Fruit fly (Drosophila melanogaster) whole organism, wandering third instar larva: Measurements from ENCODE around the gene CG14383.

ENCODE experiments used
- Abd-B ChIP-seq: fragments of >200 bp; optimal IDR thresholded peaks from 2 replicates; lab custom pipeline; 2017; ENCODE audit warnings: missing biosample characterization, missing genetic modification characterization
- CG32264 ChIP-seq: fragments of 200-800 bp; sonication (Bioruptor generic); optimal IDR thresholded peaks from 2 replicates; lab custom pipeline; 2016; ENCODE audit warnings: missing biosample characterization, missing genetic modification characterization
- CG9705 ChIP-seq: fragments of 200-800 bp; sonication (Bioruptor generic); optimal IDR thresholded peaks from 2 replicates; lab custom pipeline; 2018; ENCODE audit warnings: missing biosample characterization, mild to moderate bottlenecking, missing genetic modification characterization
- CrebA ChIP-seq: fragments of 200-800 bp; sonication (Bioruptor generic); optimal IDR thresholded peaks from 2 replicates; lab custom pipeline; 2016; ENCODE audit warnings: missing biosample characterization, mild to moderate bottlenecking, missing genetic modification characterization, borderline replicate concordance
- Dfd ChIP-seq: fragments of >200 bp; optimal IDR thresholded peaks from 2 replicates; lab custom pipeline; 2017; ENCODE audit warnings: missing biosample characterization, missing genetic modification characterization
- Dif ChIP-seq: fragments of 200-275, 200-300 bp; sonication (Bioruptor generic); optimal IDR thresholded peaks from 2 replicates; lab custom pipeline; 2018; ENCODE audit warnings: missing biosample characterization, missing genetic modification characterization; ENCODE audit not compliant: partially characterized antibody
- GATAd ChIP-seq: sonication (Bioruptor generic); optimal IDR thresholded peaks from 2 replicates; lab custom pipeline; 2016; ENCODE audit warnings: missing biosample characterization, missing genetic modification characterization
- HLH106 ChIP-seq: fragments of 200-800 bp; optimal IDR thresholded peaks from 3 replicates; lab custom pipeline; 2019; ENCODE audit warnings: missing biosample characterization, mild to moderate bottlenecking, missing genetic modification characterization, moderate library complexity
- Hnf4 ChIP-seq: fragments of 200-800 bp; sonication (Bioruptor generic); optimal IDR thresholded peaks from 2 replicates; lab custom pipeline; 2016; ENCODE audit warnings: missing biosample characterization, mild to moderate bottlenecking, missing genetic modification characterization
- Hr78 ChIP-seq: fragments of >200 bp; optimal IDR thresholded peaks from 2 replicates; lab custom pipeline; 2017; ENCODE audit warnings: missing biosample characterization, missing genetic modification characterization
- Hr83 ChIP-seq: fragments of 200-300 bp; sonication (Bioruptor generic); optimal IDR thresholded peaks from 2 replicates; lab custom pipeline; 2016; ENCODE audit warnings: missing biosample characterization, mild to moderate bottlenecking, missing genetic modification characterization, moderate library complexity; ENCODE audit not compliant: poor library complexity, severe bottlenecking
- Mio ChIP-seq: sonication (Bioruptor generic); optimal IDR thresholded peaks from 2 replicates; lab custom pipeline; 2016; ENCODE audit warnings: missing biosample characterization, missing genetic modification characterization
- Myc ChIP-seq: fragments of >200 bp; optimal IDR thresholded peaks from 2 replicates; lab custom pipeline; 2017
- N ChIP-seq: fragments of >200 bp; optimal IDR thresholded peaks from 2 replicates; lab custom pipeline; 2018; ENCODE audit warnings: missing biosample characterization, missing external identifiers, missing genetic modification characterization
- OdsH ChIP-seq: fragments of 200-800 bp; sonication (Bioruptor generic); optimal IDR thresholded peaks from 2 replicates; lab custom pipeline; 2016; ENCODE audit warnings: missing biosample characterization, mild to moderate bottlenecking, missing genetic modification characterization
- Rel ChIP-seq, 2 experiments: fragments of 200-800 bp; sonication (Bioruptor generic) in 1 of 2; optimal IDR thresholded peaks; 2 replicates in 1 of 2; 3 replicates in 1 of 2; lab custom pipeline; 2016 to 2019; ENCODE audit warnings: mild to moderate bottlenecking in 2 of 2, missing biosample characterization in 2 of 2, missing genetic modification characterization in 2 of 2, moderate library complexity in 1 of 2
- Sp1 ChIP-seq: fragments of 200-800 bp; sonication (Bioruptor generic); optimal IDR thresholded peaks from 3 replicates; lab custom pipeline; 2019; ENCODE audit warnings: missing biosample characterization, mild to moderate bottlenecking, missing genetic modification characterization, moderate library complexity
- Vsx2 ChIP-seq: fragments of 200-300, 225-300 bp; sonication (Bioruptor generic); optimal IDR thresholded peaks from 2 replicates; lab custom pipeline; 2018; ENCODE audit warnings: missing biosample characterization, missing genetic modification characterization; ENCODE audit not compliant: partially characterized antibody
- br ChIP-seq: fragments of 200-800 bp; sonication (Bioruptor generic); optimal IDR thresholded peaks from 2 replicates; lab custom pipeline; 2016; ENCODE audit warnings: missing biosample characterization, missing genetic modification characterization
- brk ChIP-seq: fragments of 200-800 bp; sonication (Bioruptor generic); optimal IDR thresholded peaks from 2 replicates; lab custom pipeline; 2016; ENCODE audit warnings: missing biosample characterization, mild to moderate bottlenecking, missing genetic modification characterization
- dl ChIP-seq, 2 experiments: fragments of 175-275, 200-275 bp in 1 of 2; fragments of 200-275 bp in 1 of 2; sonication (Bioruptor generic); optimal IDR thresholded peaks; lab custom pipeline; 2018; ENCODE audit warnings: mild to moderate bottlenecking in 2 of 2, missing biosample characterization in 2 of 2, missing genetic modification characterization in 2 of 2, moderate library complexity in 2 of 2; ENCODE audit not compliant: partially characterized antibody in 2 of 2, insufficient read depth in 1 of 2
- dmrt93B ChIP-seq: fragments of 200-800 bp; sonication (Bioruptor generic); optimal IDR thresholded peaks from 2 replicates; lab custom pipeline; 2018; ENCODE audit warnings: missing biosample characterization, mild to moderate bottlenecking, missing genetic modification characterization
- dsf ChIP-seq: sonication (Bioruptor generic); optimal IDR thresholded peaks from 2 replicates; lab custom pipeline; 2016; ENCODE audit warnings: missing biosample characterization, missing genetic modification characterization, borderline replicate concordance
- ey ChIP-seq: fragments of 200-800 bp; sonication (Bioruptor generic); optimal IDR thresholded peaks from 2 replicates; lab custom pipeline; 2016; ENCODE audit warnings: missing biosample characterization, missing genetic modification characterization
- foxo ChIP-seq, 2 experiments: fragments of 200-800 bp; sonication (Bioruptor generic); optimal IDR thresholded peaks; 2 replicates in 1 of 2; 3 replicates in 1 of 2; lab custom pipeline; 2016 to 2017; ENCODE audit warnings: missing biosample characterization in 2 of 2, missing genetic modification characterization in 2 of 2
- fru ChIP-seq: fragments of 200-800 bp; sonication (Bioruptor generic); optimal IDR thresholded peaks from 3 replicates; lab custom pipeline; 2016; ENCODE audit warnings: missing biosample characterization, mild to moderate bottlenecking, missing genetic modification characterization
- h ChIP-seq: fragments of 200-800 bp; sonication (Bioruptor generic); optimal IDR thresholded peaks from 3 replicates; lab custom pipeline; 2016; ENCODE audit warnings: missing biosample characterization, mild to moderate bottlenecking, missing genetic modification characterization
- jim ChIP-seq: fragments of 175-275, 200-325 bp; sonication (Bioruptor generic); optimal IDR thresholded peaks from 2 replicates; lab custom pipeline; 2016; ENCODE audit warnings: missing biosample characterization, mild to moderate bottlenecking, missing genetic modification characterization
- lola ChIP-seq: fragments of >200 bp; optimal IDR thresholded peaks from 2 replicates; lab custom pipeline; 2017; ENCODE audit warnings: missing biosample characterization, missing genetic modification characterization
- pan ChIP-seq: fragments of >200 bp; optimal IDR thresholded peaks from 2 replicates; lab custom pipeline; 2017
- psq ChIP-seq: fragments of 200-800 bp; sonication (Bioruptor generic); optimal IDR thresholded peaks from 3 replicates; lab custom pipeline; 2017; ENCODE audit warnings: missing biosample characterization, mild to moderate bottlenecking, missing genetic modification characterization, moderate library complexity
- sage ChIP-seq: fragments of 200-800 bp; sonication (Bioruptor generic); optimal IDR thresholded peaks from 2 replicates; lab custom pipeline; 2016; ENCODE audit warnings: missing biosample characterization, mild to moderate bottlenecking, missing genetic modification characterization
- sv ChIP-seq: fragments of 200-800 bp; sonication (Bioruptor generic); optimal IDR thresholded peaks from 3 replicates; lab custom pipeline; 2016; ENCODE audit warnings: missing biosample characterization, missing genetic modification characterization
- tai ChIP-seq: sonication (Bioruptor generic); optimal IDR thresholded peaks from 2 replicates; lab custom pipeline; 2016; ENCODE audit warnings: missing biosample characterization, missing genetic modification characterization
- usp ChIP-seq: fragments of >200 bp; optimal IDR thresholded peaks from 2 replicates; lab custom pipeline; 2017; ENCODE audit warnings: missing biosample characterization, missing genetic modification characterization
- woc ChIP-seq: sonication (Bioruptor generic); optimal IDR thresholded peaks from 2 replicates; lab custom pipeline; 2016; ENCODE audit warnings: missing biosample characterization, mild to moderate bottlenecking, missing genetic modification characterization

Gene CG14383

DNA sequence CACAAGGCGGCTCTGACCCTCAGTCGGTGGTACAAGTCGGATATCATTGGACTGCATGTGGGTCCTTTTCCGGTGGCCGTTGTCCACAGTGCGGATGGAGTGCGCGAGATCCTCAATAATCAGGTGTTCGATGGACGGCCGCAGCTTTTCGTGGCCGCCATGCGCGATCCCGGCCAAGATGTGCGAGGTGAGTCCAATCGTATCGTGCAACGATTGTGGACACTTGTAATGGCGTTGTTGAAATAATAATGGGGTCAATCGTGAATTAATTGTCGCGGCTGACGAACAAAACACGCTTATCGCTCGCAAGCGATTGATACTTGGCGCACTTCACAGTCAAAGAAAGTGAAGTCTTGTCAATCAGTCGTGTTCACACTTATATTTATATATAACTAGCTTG is 24.3 kb downstream of the CG14383 start:
- TF ChIP-seq h = peak; percentile 50
- no peak for TF ChIP-seq HLH106 (tag; lab: Kevin White, UChicago)

DNA sequence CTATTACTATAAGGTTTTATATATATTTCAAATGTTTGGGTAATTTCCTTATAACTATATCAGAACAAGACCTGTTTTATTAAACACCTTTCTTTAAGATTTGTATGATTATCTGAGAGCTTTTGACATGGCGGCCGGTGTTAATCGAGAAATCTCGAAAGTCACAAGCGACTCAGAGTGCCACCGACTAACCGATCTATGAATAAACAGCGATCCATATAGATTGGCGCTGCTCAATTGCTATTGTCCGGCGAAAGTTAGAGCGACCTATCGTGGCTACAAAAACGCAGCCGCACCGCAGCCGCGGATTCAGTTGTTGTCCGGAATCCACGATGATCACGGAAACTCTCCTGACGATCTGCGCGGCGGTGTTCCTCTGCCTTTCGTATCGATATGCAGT is 24.8 kb downstream of the CG14383 start, which contains the start of gene Cyp304a1:
TSS of gene Cyp304a1 (plus strand) at position 301 of the 400 bp plus-strand sequence.
- TF ChIP-seq Vsx2 (GFP tag; lab: Kevin White, UChicago) (no peak), dsf (GFP tag; lab: Kevin White, UChicago) (no peak), pan (lab: Kevin White, UChicago) (no peak), Mio (GFP tag; lab: Kevin White, UChicago) (no peak), woc (GFP tag; lab: Kevin White, UChicago) (no peak), Rel (GFP tag; optimal IDR thresholded peaks at IDR 0.05; lab: Kevin White, UChicago) (no peak), Rel (tag; optimal IDR thresholded peaks at IDR 0.05; lab: Kevin White, UChicago) (no peak), Dif (GFP tag; lab: Kevin White, UChicago) (no peak), h (no peak), usp (GFP tag; lab: Kevin White, UChicago) (no peak), br (no peak), GATAd (GFP tag; lab: Kevin White, UChicago) (no peak), CrebA (no peak), jim (GFP tag; lab: Kevin White, UChicago) (no peak), psq (GFP tag; lab: Kevin White, UChicago) (no peak)

- TF ChIP-seq lola (GFP tag; lab: Kevin White, UChicago) (no peak), Dif (GFP tag; lab: Kevin White, UChicago) (no peak), dmrt93B (GFP tag; lab: Kevin White, UChicago) (no peak), Dfd (no peak), tai (GFP tag; lab: Kevin White, UChicago) (no peak), fru (GFP tag; lab: Kevin White, UChicago) (no peak), jim (GFP tag; lab: Kevin White, UChicago) (no peak), dl (GFP tag; optimal IDR thresholded peaks at IDR 0.05; lab: Kevin White, UChicago; ENCODE audit: insufficient read depth in 1 of 2, partially characterized antibody in 2 of 2) (no peak), pan (lab: Kevin White, UChicago) (no peak), Mio (GFP tag; lab: Kevin White, UChicago) (no peak), Abd-B (GFP tag; lab: Kevin White, UChicago) (no peak), Myc (no peak), woc (GFP tag; lab: Kevin White, UChicago) (no peak), GATAd (GFP tag; lab: Kevin White, UChicago) (no peak), Sp1 (GFP tag; lab: Kevin White, UChicago) (no peak), OdsH (GFP tag; lab: Kevin White, UChicago) (no peak)
- TF ChIP-seq, all 38 proteins: peak for 0
These were observed 25.7 kb downstream of the CG14383 start for dm6 chr3R:12962612-12963011.

DNA sequence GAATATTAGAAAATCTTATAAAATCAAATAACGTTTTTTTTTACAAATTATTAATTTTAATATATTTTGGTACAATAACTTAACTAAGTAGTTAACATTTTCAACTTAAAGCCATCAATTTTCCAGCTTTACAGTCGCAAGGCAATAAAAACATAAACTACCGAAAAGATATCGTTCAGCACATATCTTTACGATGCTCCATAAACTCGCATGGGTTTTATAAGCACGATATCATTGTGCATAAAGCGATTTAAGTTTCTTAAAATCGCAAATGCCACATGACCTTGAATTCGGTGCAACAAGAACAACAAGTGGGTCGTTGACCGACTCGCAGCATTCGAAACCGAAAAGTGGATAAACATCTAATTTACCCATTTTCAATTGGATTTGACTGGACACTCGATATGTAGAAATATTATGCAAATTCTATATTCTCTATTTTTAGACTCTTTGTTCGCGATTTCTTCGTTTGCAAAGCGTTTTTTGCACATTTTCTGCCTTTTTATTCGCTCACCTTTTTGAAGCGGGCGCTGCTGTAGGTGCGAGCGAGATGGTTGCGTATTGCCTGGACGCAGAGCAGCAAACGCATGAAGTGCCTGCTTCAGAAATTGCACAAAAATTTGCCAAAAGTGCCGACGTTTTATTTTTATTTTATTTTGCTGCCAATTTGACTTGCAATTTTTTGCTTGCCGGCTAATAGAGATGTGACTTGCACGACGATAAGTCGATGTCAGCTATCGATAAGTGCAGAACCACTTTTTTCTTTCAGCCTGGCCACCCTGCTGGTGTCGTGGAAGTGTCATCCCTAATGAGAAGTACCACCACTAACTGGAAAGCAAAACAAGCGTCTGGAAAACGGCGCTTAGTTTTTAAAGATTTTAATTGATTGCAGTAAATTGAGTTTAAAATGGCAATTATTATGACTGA is 27.1 kb downstream of the CG14383 start, which contains the start of gene Spc25:
TSS of gene Spc25 (plus strand) at position 817 of the 927 bp plus-strand sequence.
- TF ChIP-seq sv (GFP tag; lab: Kevin White, UChicago) (no peak), Rel (GFP tag; optimal IDR thresholded peaks at IDR 0.05; lab: Kevin White, UChicago) (no peak), Rel (tag; optimal IDR thresholded peaks at IDR 0.05; lab: Kevin White, UChicago) (peak; percentile 8), fru (GFP tag; lab: Kevin White, UChicago) (peak; percentile 31), brk (GFP tag; lab: Kevin White, UChicago) (peak; percentile 62), sage (GFP tag; lab: Kevin White, UChicago) (no peak), br (peak; percentile 66), dmrt93B (GFP tag; lab: Kevin White, UChicago) (no peak), OdsH (GFP tag; lab: Kevin White, UChicago) (peak; percentile 55), GATAd (GFP tag; lab: Kevin White, UChicago) (peak; percentile 57), CrebA (peak; percentile 32), lola (GFP tag; lab: Kevin White, UChicago) (no peak), HLH106 (tag; lab: Kevin White, UChicago) (no peak), tai (GFP tag; lab: Kevin White, UChicago) (peak; percentile 91), Myc (no peak), woc (GFP tag; lab: Kevin White, UChicago) (no peak), h (peak; percentile 68), dl (GFP tag; optimal IDR thresholded peaks at IDR 0.05; lab: Kevin White, UChicago; ENCODE audit: insufficient read depth in 1 of 2, partially characterized antibody in 2 of 2) (no peak), Hr83 (GFP tag; lab: Kevin White, UChicago) (peak; percentile 93), dsf (GFP tag; lab: Kevin White, UChicago) (peak; percentile 60), foxo (GFP tag; optimal IDR thresholded peaks at IDR 0.05; lab: Kevin White, UChicago) (peak in 1 of 2 experiments; percentile 77), Sp1 (GFP tag; lab: Kevin White, UChicago) (peak; percentile 7), Hr78 (no peak), Abd-B (GFP tag; lab: Kevin White, UChicago) (no peak), N (GFP tag; lab: Kevin White, UChicago) (no peak), Dif (GFP tag; lab: Kevin White, UChicago) (no peak), jim (GFP tag; lab: Kevin White, UChicago) (peak; percentile 60), CG32264 (no peak), Hnf4 (GFP tag; lab: Kevin White, UChicago) (peak; percentile 75), Vsx2 (GFP tag; lab: Kevin White, UChicago) (no peak), ey (peak; percentile 62), CG9705 (GFP tag; lab: Kevin White, UChicago) (no peak)
